Worm (Caenorhabditis elegans) whole organism, L4/young adult: ENCODE measurements around the gene clec-76.

Experiments
- W03F9.2 ChIP-seq: fragments of 150-350 bp; optimal IDR thresholded peaks from 2 replicates; lab custom pipeline; 2014; ENCODE audit warnings: missing biosample characterization, missing genetic modification characterization
- dao-5 ChIP-seq: sonication (generic microtip); optimal IDR thresholded peaks from 2 replicates; lab custom pipeline; 2016; ENCODE audit warnings: missing genotype, missing genetic modification characterization, moderate library complexity, missing compliant biosample characterization
- him-1 ChIP-seq: sonication (generic microtip); optimal IDR thresholded peaks from 2 replicates; lab custom pipeline; 2016; ENCODE audit warnings: missing genotype, missing genetic modification reagents, missing genetic modification characterization, missing compliant biosample characterization

ce11 chrIV:3944459-3944858 is 20.6 kb upstream of the clec-76 start, which contains the start of gene clec-72:
- TF ChIP-seq him-1 (tag; lab: Kevin White, UChicago): no peak
- TF ChIP-seq dao-5: no peak
- no peak for TF ChIP-seq W03F9.2 (tag; lab: Kevin White, UChicago)
